Fruit fly (Drosophila melanogaster) whole organism, embryonic: ENCODE measurements around the gene CG8419.

ENCODE experiments used
- Asciz ChIP-seq: fragments of 200-800 bp; sonication (Bioruptor generic); optimal IDR thresholded peaks from 2 replicates; lab custom pipeline; 2017; ENCODE audit warnings: missing biosample characterization, mild to moderate bottlenecking, missing genetic modification characterization, missing genetic modification reagents
- Atf6 ChIP-seq: fragments of 200-800 bp; sonication (Bioruptor generic); IDR thresholded peaks from 2 replicates; pipeline ENCODE4 v1.3.6; 2022; ENCODE audit warnings: missing biosample characterization, missing genetic modification characterization
- B-H1 ChIP-seq: fragments of 200-800 bp; sonication (Bioruptor generic); IDR thresholded peaks from 3 replicates; pipeline ENCODE4 v1.3.6; 2022; ENCODE audit warnings: missing biosample characterization, missing genetic modification characterization
- Bdp1 ChIP-seq: fragments of 200-800 bp; sonication (Bioruptor generic); optimal IDR thresholded peaks from 3 replicates; lab custom pipeline; 2016; ENCODE audit warnings: missing biosample characterization, missing genetic modification characterization
- Bgb ChIP-seq: fragments of 200-800 bp; sonication (Bioruptor generic); IDR thresholded peaks from 2 replicates; pipeline ENCODE4 v1.3.6; 2022; ENCODE audit warnings: missing biosample characterization, missing genetic modification characterization; ENCODE audit not compliant: partially characterized antibody
- CG11696 ChIP-seq: fragments of 200-800 bp; sonication (Bioruptor generic); IDR thresholded peaks from 2 replicates; pipeline ENCODE4 v1.3.6; 2022; ENCODE audit warnings: missing biosample characterization, missing genetic modification characterization
- CG12155 ChIP-seq: fragments of 200-800 bp; sonication (Bioruptor generic); optimal IDR thresholded peaks from 3 replicates; lab custom pipeline; 2016; ENCODE audit warnings: missing biosample characterization, missing genetic modification characterization
- CG13287 ChIP-seq: fragments of 200-800 bp; sonication (Bioruptor generic); IDR thresholded peaks from 2 replicates; pipeline ENCODE4 v1.3.6; 2022; ENCODE audit warnings: missing biosample characterization, missing genetic modification characterization; ENCODE audit not compliant: partially characterized antibody
- CG14014 ChIP-seq: fragments of 200-800 bp; sonication (Bioruptor generic); IDR thresholded peaks from 2 replicates; pipeline ENCODE4 v1.3.6; 2022; ENCODE audit warnings: missing biosample characterization, missing genetic modification characterization
- CG14860 ChIP-seq: fragments of 200-800 bp; sonication (Bioruptor generic); IDR thresholded peaks from 3 replicates; pipeline ENCODE4 v1.3.6; 2022; ENCODE audit warnings: missing biosample characterization, missing genetic modification characterization; ENCODE audit not compliant: partially characterized antibody
- CG1529 ChIP-seq: fragments of 200-800 bp; sonication (Bioruptor generic); optimal IDR thresholded peaks from 3 replicates; lab custom pipeline; 2018; ENCODE audit warnings: missing biosample characterization, missing genetic modification characterization
- CG15696 ChIP-seq: fragments of 200-800 bp; sonication (Bioruptor generic); optimal IDR thresholded peaks from 2 replicates; lab custom pipeline; 2019; ENCODE audit warnings: missing biosample characterization, mild to moderate bottlenecking, missing genetic modification characterization, moderate library complexity
- CG2129 ChIP-seq: fragments of 200-800 bp; sonication (Bioruptor generic); IDR thresholded peaks from 2 replicates; pipeline ENCODE4 v1.3.6; 2022; ENCODE audit warnings: missing biosample characterization, missing genetic modification characterization; ENCODE audit not compliant: partially characterized antibody
- CG30020 ChIP-seq: fragments of 200-800 bp; optimal IDR thresholded peaks from 2 replicates; lab custom pipeline; 2019; ENCODE audit warnings: missing biosample characterization, mild to moderate bottlenecking, missing genetic modification characterization, moderate library complexity
- CG3995 ChIP-seq: fragments of 200-800 bp; sonication (Bioruptor generic); optimal IDR thresholded peaks from 3 replicates; lab custom pipeline; 2016; ENCODE audit warnings: missing biosample characterization, missing genetic modification characterization
- CG4424 ChIP-seq: fragments of 200-800 bp; sonication (Bioruptor generic); optimal IDR thresholded peaks from 3 replicates; lab custom pipeline; 2016; ENCODE audit warnings: missing biosample characterization, missing genetic modification characterization
- CG8944 ChIP-seq: fragments of 200-800 bp; sonication (Bioruptor generic); optimal IDR thresholded peaks from 3 replicates; lab custom pipeline; 2016; ENCODE audit warnings: missing biosample characterization, missing genetic modification characterization
- CG9932 ChIP-seq: fragments of 200-800 bp; sonication (Bioruptor generic); IDR thresholded peaks from 2 replicates; pipeline ENCODE4 v1.3.6; 2022; ENCODE audit warnings: missing biosample characterization, missing genetic modification characterization
- Fer1 ChIP-seq: fragments of 200-800 bp; sonication (Bioruptor generic); optimal IDR thresholded peaks from 2 replicates; lab custom pipeline; 2017; ENCODE audit warnings: missing biosample characterization, mild to moderate bottlenecking, missing genetic modification characterization
- Fer2 ChIP-seq: fragments of 200-800 bp; sonication (Bioruptor generic); optimal IDR thresholded peaks from 2 replicates; lab custom pipeline; 2018; ENCODE audit warnings: missing biosample characterization, mild to moderate bottlenecking, missing genetic modification characterization, moderate library complexity
- Hey ChIP-seq: fragments of 200-800 bp; sonication (Bioruptor generic); optimal IDR thresholded peaks from 3 replicates; lab custom pipeline; 2018; ENCODE audit warnings: missing biosample characterization, mild to moderate bottlenecking, missing genetic modification characterization
- Lhr ChIP-seq: fragments of 200-800 bp; sonication (Bioruptor generic); optimal IDR thresholded peaks from 3 replicates; lab custom pipeline; 2017; ENCODE audit warnings: mild to moderate bottlenecking, missing biosample characterization, missing genetic modification reagents, missing genetic modification characterization
- Meics ChIP-seq: fragments of 200-800 bp; sonication (Bioruptor generic); optimal IDR thresholded peaks from 2 replicates; lab custom pipeline; 2017; ENCODE audit warnings: missing biosample characterization, mild to moderate bottlenecking, missing genetic modification characterization
- NfI ChIP-seq: fragments of 200-800 bp; sonication (Bioruptor generic); optimal IDR thresholded peaks from 3 replicates; lab custom pipeline; 2018; ENCODE audit warnings: missing biosample characterization, mild to moderate bottlenecking, missing genetic modification characterization, moderate library complexity
- Rfx ChIP-seq: fragments of 200-800 bp; sonication (Bioruptor generic); IDR thresholded peaks from 2 replicates; pipeline ENCODE4 v1.3.6; 2022; ENCODE audit warnings: missing biosample characterization, missing genetic modification characterization
- Rx ChIP-seq: fragments of 200-800 bp; sonication (Bioruptor generic); IDR thresholded peaks from 2 replicates; pipeline ENCODE4 v1.3.6; 2022; ENCODE audit warnings: missing biosample characterization, missing genetic modification characterization
- Sry-δ ChIP-seq: fragments of 200-800 bp; sonication (Bioruptor generic); optimal IDR thresholded peaks from 2 replicates; lab custom pipeline; 2016; ENCODE audit warnings: missing biosample characterization, missing genetic modification characterization
- Vsx1 ChIP-seq: fragments of 200-800 bp; sonication (Bioruptor generic); optimal IDR thresholded peaks from 2 replicates; lab custom pipeline; 2017; ENCODE audit warnings: missing biosample characterization, mild to moderate bottlenecking, missing genetic modification characterization, missing genetic modification reagents
- ato ChIP-seq: fragments of 200-800 bp; sonication (Bioruptor generic); IDR thresholded peaks from 2 replicates; pipeline ENCODE4 v1.3.6; 2022; ENCODE audit warnings: missing biosample characterization, missing genetic modification characterization; ENCODE audit not compliant: partially characterized antibody
- cato ChIP-seq: fragments of 200-800 bp; sonication (Bioruptor generic); optimal IDR thresholded peaks from 2 replicates; lab custom pipeline; 2016; ENCODE audit warnings: missing biosample characterization, missing genetic modification characterization, borderline replicate concordance
- caup ChIP-seq: fragments of 200-800 bp; sonication (Bioruptor generic); optimal IDR thresholded peaks from 3 replicates; lab custom pipeline; 2017; ENCODE audit warnings: missing biosample characterization, mild to moderate bottlenecking, missing genetic modification characterization, moderate library complexity; ENCODE audit not compliant: severe bottlenecking
- ems ChIP-seq: fragments of 200-800 bp; sonication (Bioruptor generic); optimal IDR thresholded peaks from 3 replicates; lab custom pipeline; 2016; ENCODE audit warnings: missing biosample characterization, missing genetic modification characterization
- hb ChIP-seq: fragments of 200-800 bp; sonication (Bioruptor generic); IDR thresholded peaks from 3 replicates; pipeline ENCODE4 v1.3.6; 2022; ENCODE audit warnings: missing biosample characterization, missing genetic modification characterization; ENCODE audit not compliant: partially characterized antibody
- hth ChIP-seq: fragments of >200 bp; optimal IDR thresholded peaks from 2 replicates; lab custom pipeline; 2017; ENCODE audit warnings: inconsistent platforms
- jigr1 ChIP-seq: fragments of 200-800 bp; sonication (Bioruptor generic); IDR thresholded peaks from 3 replicates; pipeline ENCODE4 v1.3.6; 2022; ENCODE audit warnings: missing biosample characterization, missing genetic modification characterization
- lbe ChIP-seq: fragments of 200-800 bp; sonication (Bioruptor generic); optimal IDR thresholded peaks from 2 replicates; lab custom pipeline; 2016; ENCODE audit warnings: missing biosample characterization, mild to moderate bottlenecking, missing genetic modification characterization
- pan ChIP-seq, 4 experiments: fragments of >200 bp in 3 of 4; fragments of 200-800 bp in 1 of 4; sonication (Bioruptor generic) in 1 of 4; optimal IDR thresholded peaks in 3 of 4; IDR thresholded peaks in 1 of 4; 2 replicates each; pipeline versions ENCODE4 v1.3.6 to Lab custom; 2017 to 2022; ENCODE audit warnings: missing biosample characterization in 2 of 4, missing genetic modification characterization in 2 of 4, mixed read lengths in 1 of 4
- pb ChIP-seq: fragments of 200-800 bp; sonication (Bioruptor generic); optimal IDR thresholded peaks from 3 replicates; lab custom pipeline; 2016; ENCODE audit warnings: missing biosample characterization, missing genetic modification characterization
- rib ChIP-seq: fragments of 200-800 bp; sonication (Bioruptor generic); IDR thresholded peaks from 2 replicates; pipeline ENCODE4 v1.3.6; 2022; ENCODE audit warnings: missing biosample characterization, missing genetic modification characterization
- row ChIP-seq: fragments of 200-800 bp; sonication (Bioruptor generic); IDR thresholded peaks from 3 replicates; pipeline ENCODE4 v1.3.6; 2022; ENCODE audit warnings: missing biosample characterization, missing genetic modification characterization
- schlank ChIP-seq: fragments of 200-800 bp; sonication (Bioruptor generic); optimal IDR thresholded peaks from 2 replicates; lab custom pipeline; 2018; ENCODE audit warnings: missing biosample characterization, mild to moderate bottlenecking, missing genetic modification characterization
- shn ChIP-seq: fragments of 200-800 bp; sonication (Bioruptor generic); optimal IDR thresholded peaks from 3 replicates; lab custom pipeline; 2016; ENCODE audit warnings: missing biosample characterization, missing genetic modification characterization
- sisA ChIP-seq: fragments of 200-800 bp; sonication (Bioruptor generic); IDR thresholded peaks from 2 replicates; pipeline ENCODE4 v1.3.6; 2022; ENCODE audit warnings: missing biosample characterization, missing genetic modification characterization
- slbo ChIP-seq: fragments of 200-800 bp; sonication (Bioruptor generic); IDR thresholded peaks from 2 replicates; pipeline ENCODE4 v1.3.6; 2022; ENCODE audit warnings: missing biosample characterization, missing genetic modification characterization
- sna ChIP-seq: fragments of 200-800 bp; sonication (Bioruptor generic); IDR thresholded peaks from 2 replicates; pipeline ENCODE4 v1.3.6; 2022; ENCODE audit warnings: missing biosample characterization, missing genetic modification characterization; ENCODE audit not compliant: partially characterized antibody
- stc ChIP-seq: fragments of 200-800 bp; sonication (Bioruptor generic); IDR thresholded peaks from 2 replicates; pipeline ENCODE4 v1.3.6; 2022; ENCODE audit warnings: missing biosample characterization, missing genetic modification characterization
- tio ChIP-seq: fragments of 200-800 bp; sonication (Bioruptor generic); optimal IDR thresholded peaks from 2 replicates; lab custom pipeline; 2017; ENCODE audit warnings: missing biosample characterization, missing genetic modification characterization, inconsistent platforms
- tna ChIP-seq: fragments of 200-800 bp; sonication (Bioruptor generic); IDR thresholded peaks from 2 replicates; pipeline ENCODE4 v1.3.6; 2022; ENCODE audit warnings: missing biosample characterization, missing genetic modification characterization; ENCODE audit not compliant: partially characterized antibody
- ttk ChIP-seq: fragments of 200-800 bp; sonication (Bioruptor generic); IDR thresholded peaks from 2 replicates; pipeline ENCODE4 v2.1.2; 2022; ENCODE audit warnings: missing biosample characterization, missing genetic modification characterization
- vnd ChIP-seq: fragments of 200-800 bp; sonication (Bioruptor generic); IDR thresholded peaks from 3 replicates; pipeline ENCODE4 v1.3.6; 2022; ENCODE audit warnings: missing biosample characterization, missing genetic modification characterization; ENCODE audit not compliant: partially characterized antibody

Gene CG8419

dm6 chr2L:8198757-8199156, 7.2 kb upstream of the CG8419 start, which contains the start of gene PGAP5 (continued):
- peak; percentile 29 for TF ChIP-seq CG12155 (GFP tag; lab: Kevin White, UChicago)
- TF ChIP-seq Bdp1 (GFP tag; lab: Kevin White, UChicago) = no peak
- peak; percentile 87 for TF ChIP-seq vnd (GFP tag; lab: Robert Waterston, UW)
- TF ChIP-seq CG1529 (GFP tag; lab: Kevin White, UChicago) = no peak
- no peak for TF ChIP-seq sisA (GFP tag; lab: Robert Waterston, UW)
- TF ChIP-seq Fer2 = no peak
- no peak for TF ChIP-seq rib
- TF ChIP-seq hb (GFP tag; lab: Robert Waterston, UW) = peak; percentile 79
- TF ChIP-seq Lhr (GFP tag; lab: Kevin White, UChicago) = no peak
- no peak for TF ChIP-seq CG9932 (GFP tag; lab: Robert Waterston, UW)
- TF ChIP-seq CG15696 (tag; lab: Kevin White, UChicago) = no peak
- peak; percentile 99 for TF ChIP-seq CG13287 (GFP tag; lab: Robert Waterston, UW)
- peak; percentile 91 for TF ChIP-seq Sry-δ (GFP tag; lab: Kevin White, UChicago)
- no peak for TF ChIP-seq CG30020 (tag; lab: Kevin White, UChicago)
- TF ChIP-seq pb (GFP tag; lab: Kevin White, UChicago) = no peak
- TF ChIP-seq Rfx (GFP tag; lab: Robert Waterston, UW) = peak; percentile 63; the same call in 1 of the 2 replicates
- peak; percentile 85 for TF ChIP-seq ato (GFP tag; lab: Robert Waterston, UW)
- TF ChIP-seq lbe (GFP tag; lab: Kevin White, UChicago) = peak; percentile 75
- TF ChIP-seq hth (lab: Kevin White, UChicago) = no peak
- TF ChIP-seq row (GFP tag; lab: Robert Waterston, UW) = 0 out of 3 replicates have a peak, but pooled peaks have one; percentile 26
- peak; percentile 42; the same call in 1 of the 2 replicates for TF ChIP-seq slbo (GFP tag; lab: Robert Waterston, UW)
- TF ChIP-seq cato (GFP tag; lab: Kevin White, UChicago) = no peak
- no peak for TF ChIP-seq CG4424
- TF ChIP-seq ems (GFP tag; lab: Kevin White, UChicago) = peak; percentile 16
- no peak for TF ChIP-seq B-H1 (GFP tag; lab: Robert Waterston, UW)
- no peak for TF ChIP-seq caup (GFP tag; lab: Kevin White, UChicago)
- peak; percentile 95 for TF ChIP-seq Bgb (GFP tag; lab: Robert Waterston, UW)
- no peak for TF ChIP-seq Hey (tag; lab: Kevin White, UChicago)
- no peak for TF ChIP-seq Vsx1 (GFP tag; lab: Kevin White, UChicago)
- TF ChIP-seq CG14860 = peak; percentile 85
- TF ChIP-seq Asciz = no peak
- peak; percentile 95 for TF ChIP-seq sna
- no peak for TF ChIP-seq pan (optimal IDR thresholded peaks at IDR 0.05; lab: Kevin White, UChicago)
- no peak for TF ChIP-seq pan (GFP tag; optimal IDR thresholded peaks at IDR 0.05 in 1 of 2, IDR thresholded peaks at IDR 0.05 in 1 of 2)
- no peak for TF ChIP-seq tio
- peak; percentile 81 for TF ChIP-seq tna
- no peak for TF ChIP-seq Atf6 (GFP tag; lab: Robert Waterston, UW)
- TF ChIP-seq NfI (GFP tag; lab: Kevin White, UChicago) = no peak
- TF ChIP-seq Fer1 = peak; percentile 22
- TF ChIP-seq ttk (GFP tag; lab: Robert Waterston, UW) = no peak
- no peak for TF ChIP-seq CG8944 (GFP tag; lab: Kevin White, UChicago)
- no peak for TF ChIP-seq CG11696
- TF ChIP-seq CG2129 (GFP tag; lab: Robert Waterston, UW) = peak; percentile 94
- TF ChIP-seq Meics (GFP tag; lab: Kevin White, UChicago) = no peak
- TF ChIP-seq jigr1 (GFP tag; lab: Robert Waterston, UW) = no peak
- no peak for TF ChIP-seq schlank (tag; lab: Kevin White, UChicago)
- no peak for TF ChIP-seq CG14014 (GFP tag; lab: Robert Waterston, UW)
- TF ChIP-seq shn = no peak
- peak; percentile 35 for TF ChIP-seq CG3995
- TF ChIP-seq Rx (GFP tag; lab: Robert Waterston, UW) = no peak
- TF ChIP-seq stc (GFP tag; lab: Robert Waterston, UW) = no peak
